Worm (Caenorhabditis elegans) whole organism, L4 larva: ENCODE measurements around the gene F16B4.2.

Experiments
- F44E2.7 ChIP-seq: fragments of 200-800 bp; sonication (Bioruptor generic); IDR thresholded peaks from 2 replicates; pipeline ENCODE4 v2.1.2; 2022; ENCODE audit warnings: missing genetic modification characterization, missing compliant biosample characterization
- R02D3.7 ChIP-seq: fragments of 150-350 bp; sonication (generic microtip); optimal IDR thresholded peaks from 3 replicates; lab custom pipeline; 2014; ENCODE audit warnings: missing biosample characterization, missing genetic modification characterization
- Y105C5A.15 ChIP-seq: fragments of 200-800 bp; sonication (Bioruptor generic); IDR thresholded peaks from 2 replicates; pipeline ENCODE4 v1.3.6; 2022; ENCODE audit warnings: missing genetic modification characterization, missing compliant biosample characterization
- Y48G9A.11 ChIP-seq: fragments of 200-800 bp; sonication (Bioruptor generic); IDR thresholded peaks from 2 replicates; pipeline ENCODE4 v1.3.6; 2022; ENCODE audit warnings: missing genetic modification reagents, missing genetic modification characterization, missing compliant biosample characterization
- Y5F2A.4 ChIP-seq: fragments of 200-800 bp; sonication (Bioruptor generic); optimal IDR thresholded peaks from 2 replicates; lab custom pipeline; 2018; ENCODE audit warnings: mild to moderate bottlenecking, missing genetic modification characterization, missing compliant biosample characterization
- aha-1 ChIP-seq: fragments of 150-350 bp; peaks from one replicate; lab custom pipeline; 2014; ENCODE audit warnings: missing biosample characterization, missing genetic modification characterization
- aly-2 ChIP-seq: sonication (generic microtip); optimal IDR thresholded peaks from 2 replicates; lab custom pipeline; 2018; ENCODE audit warnings: missing biosample characterization, missing genetic modification characterization
- ceh-44 ChIP-seq: fragments of 200-800 bp; sonication (Bioruptor generic); IDR thresholded peaks from 2 replicates; pipeline ENCODE4 v1.3.6; 2022; ENCODE audit warnings: missing genetic modification reagents, missing genetic modification characterization, missing compliant biosample characterization
- ceh-62 ChIP-seq: sonication (generic microtip); optimal IDR thresholded peaks from 2 replicates; lab custom pipeline; 2017; ENCODE audit warnings: missing biosample characterization, missing genetic modification characterization
- ctbp-1 ChIP-seq: fragments of 200-800 bp; sonication (Bioruptor generic); IDR thresholded peaks from 2 replicates; pipeline ENCODE4 v1.3.6; 2022; ENCODE audit warnings: missing genetic modification reagents, missing genetic modification characterization, missing compliant biosample characterization
- daf-12 ChIP-seq: fragments of 150-350 bp; optimal IDR thresholded peaks from 2 replicates; lab custom pipeline; 2014; ENCODE audit warnings: missing biosample characterization, missing genetic modification reagents, missing genetic modification characterization
- daf-16 ChIP-seq, 3 experiments: sonication (generic microtip); optimal IDR thresholded peaks; 2 replicates each; lab custom pipeline; 2016 to 2017; ENCODE audit warnings: missing genetic modification characterization in 3 of 3, missing genetic modification reagents in 3 of 3, mild to moderate bottlenecking in 2 of 3, missing compliant biosample characterization in 2 of 3, missing biosample characterization in 1 of 3, moderate library complexity in 1 of 3
- dmd-8 ChIP-seq: fragments of 200-800 bp; sonication (Bioruptor generic); IDR thresholded peaks from 2 replicates; pipeline ENCODE4 v1.3.6; 2022; ENCODE audit warnings: missing genetic modification characterization, missing compliant biosample characterization
- dpl-1 ChIP-seq: fragments of 150-350 bp; optimal IDR thresholded peaks from 2 replicates; lab custom pipeline; 2014; ENCODE audit warnings: missing biosample characterization, missing genetic modification reagents, missing genetic modification characterization
- egl-43 ChIP-seq: fragments of 200-800 bp; sonication (Bioruptor generic); IDR thresholded peaks from 2 replicates; pipeline ENCODE4 v1.3.6; 2022; ENCODE audit warnings: missing genetic modification reagents, missing genetic modification characterization, missing compliant biosample characterization
- hmg-1.1 ChIP-seq: fragments of 200-800 bp; sonication (Bioruptor generic); IDR thresholded peaks from 2 replicates; pipeline ENCODE4 v1.3.6; 2022; ENCODE audit warnings: missing genetic modification reagents, missing genetic modification characterization, missing compliant biosample characterization
- lir-3 ChIP-seq: sonication (generic microtip); optimal IDR thresholded peaks from 2 replicates; lab custom pipeline; 2016; ENCODE audit warnings: mild to moderate bottlenecking, missing genetic modification characterization, missing compliant biosample characterization
- madf-5 ChIP-seq, 2 experiments: fragments of 200-800 bp; sonication (Bioruptor generic); IDR thresholded peaks; 2 replicates each; pipeline ENCODE4 v1.3.6; 2022; ENCODE audit warnings: missing compliant biosample characterization in 2 of 2, missing genetic modification characterization in 2 of 2
- madf-9 ChIP-seq: fragments of 200-800 bp; sonication (Bioruptor generic); conservative IDR thresholded peaks from 2 replicates; pipeline ENCODE4 v1.3.6; 2022; ENCODE audit warnings: missing genetic modification reagents, missing genetic modification characterization, missing compliant biosample characterization
- mep-1 ChIP-seq: fragments of 150-350 bp; sonication (generic microtip); optimal IDR thresholded peaks from 3 replicates; lab custom pipeline; 2014; ENCODE audit warnings: missing biosample characterization, missing genetic modification characterization
- nhr-11 ChIP-seq: fragments of 150-350 bp; optimal IDR thresholded peaks from 2 replicates; lab custom pipeline; 2014; ENCODE audit warnings: missing biosample characterization, missing genetic modification characterization
- nhr-28 ChIP-seq: fragments of 150-350 bp; optimal IDR thresholded peaks from 2 replicates; lab custom pipeline; 2014; ENCODE audit warnings: missing biosample characterization, missing genetic modification characterization
- nhr-42 ChIP-seq: fragments of 200-800 bp; sonication (Bioruptor generic); IDR thresholded peaks from 2 replicates; pipeline ENCODE4 v1.3.6; 2022; ENCODE audit warnings: missing genetic modification characterization, missing compliant biosample characterization
- nhr-6 ChIP-seq: fragments of 150-350 bp; optimal IDR thresholded peaks from 2 replicates; lab custom pipeline; 2014; ENCODE audit warnings: missing biosample characterization, missing genetic modification characterization
- pqm-1 ChIP-seq: sonication (generic microtip); optimal IDR thresholded peaks from 2 replicates; lab custom pipeline; 2017; ENCODE audit warnings: missing biosample characterization, missing genetic modification characterization
- unc-39 ChIP-seq: sonication (generic microtip); optimal IDR thresholded peaks from 2 replicates; lab custom pipeline; 2017; ENCODE audit warnings: missing biosample characterization, missing genetic modification characterization
- unc-62 ChIP-seq, 3 experiments: fragments of 150-350 bp in 1 of 3; sonication (generic microtip); optimal IDR thresholded peaks in 2 of 3; peaks in 1 of 3; 1 replicate in 1 of 3; 2 replicates in 2 of 3; lab custom pipeline; 2014 to 2017; ENCODE audit warnings: missing biosample characterization in 3 of 3, missing genetic modification characterization in 3 of 3, missing genetic modification reagents in 3 of 3, missing genotype in 1 of 3
- zip-2 ChIP-seq: fragments of 150-350 bp; optimal IDR thresholded peaks from 2 replicates; lab custom pipeline; 2014; ENCODE audit warnings: missing biosample characterization, missing genetic modification characterization

F16B4.2 gene

ce11 chrV:1642199-1642598 is 41.4 kb downstream of the F16B4.2 start, which contains the start of gene Y46H3D.1:
Gene Y46H3D.1, plus strand, starts transcription at chrV:1642499.
- TF ChIP-seq madf-9 (GFP tag; lab: Robert Waterston, UW) (no peak), pqm-1 (tag; lab: Kevin White, UChicago) (no peak), hmg-1.1 (GFP tag; lab: Robert Waterston, UW) (no peak), daf-12 (tag; lab: Kevin White, UChicago) (no peak), Y48G9A.11 (no peak), nhr-42 (GFP tag; lab: Robert Waterston, UW) (no peak), zip-2 (tag; lab: Kevin White, UChicago) (no peak)

ce11 chrV:1642768-1643167 is 41.9 kb downstream of the F16B4.2 start:
- TF ChIP-seq mep-1 (tag; lab: Kevin White, UChicago) (no peak), dmd-8 (GFP tag; lab: Robert Waterston, UW) (0 out of 2 replicates have a peak, but pooled peaks have one; percentile 25), F44E2.7 (GFP tag; lab: Robert Waterston, UW) (peak; percentile 75; the same call in 1 of the 2 replicates)

DNA sequence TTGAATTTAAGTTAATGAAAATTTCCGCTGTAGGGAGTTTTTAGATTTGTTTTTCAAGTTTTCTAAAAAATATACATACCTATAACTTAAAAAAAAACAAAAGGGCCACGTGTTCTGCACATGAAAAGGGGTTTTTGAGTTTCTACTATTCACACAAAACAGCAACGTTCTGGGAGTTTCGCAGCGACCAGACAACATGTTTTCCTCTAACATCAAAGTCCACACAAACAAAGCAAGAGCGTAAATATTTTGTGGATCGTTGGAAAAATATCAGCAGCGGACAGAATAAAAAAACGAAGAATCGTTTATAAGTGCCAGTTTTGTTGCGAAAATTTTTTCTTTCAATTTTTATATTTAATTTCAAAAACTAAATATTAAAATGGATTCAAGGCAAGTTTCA is 43.0 kb downstream of the F16B4.2 start, which contains the start of gene alh-2:
Gene alh-2, plus strand, starts transcription at position 284 of the 400 bp plus-strand sequence.
- TF ChIP-seq dpl-1 (GFP tag; lab: Kevin White, UChicago) (no peak), daf-16 (GFP tag; optimal IDR thresholded peaks at IDR 0.05; lab: Kevin White, UChicago) (peak in 1 of 2 experiments; percentile 96), daf-16 (tag; optimal IDR thresholded peaks at IDR 0.05; lab: Kevin White, UChicago) (no peak)

- TF ChIP-seq madf-5 (GFP tag; IDR thresholded peaks at IDR 0.05; lab: Robert Waterston, UW) (no peak), aha-1 (peak; percentile 67)
- TF ChIP-seq, all 104 proteins: peak for 1
Observed at ce11 chrV:1648000-1648399, 47.2 kb downstream of the F16B4.2 start, which contains the start of gene irld-45. Gene irld-45, plus strand, starts transcription at chrV:1648300.

DNA sequence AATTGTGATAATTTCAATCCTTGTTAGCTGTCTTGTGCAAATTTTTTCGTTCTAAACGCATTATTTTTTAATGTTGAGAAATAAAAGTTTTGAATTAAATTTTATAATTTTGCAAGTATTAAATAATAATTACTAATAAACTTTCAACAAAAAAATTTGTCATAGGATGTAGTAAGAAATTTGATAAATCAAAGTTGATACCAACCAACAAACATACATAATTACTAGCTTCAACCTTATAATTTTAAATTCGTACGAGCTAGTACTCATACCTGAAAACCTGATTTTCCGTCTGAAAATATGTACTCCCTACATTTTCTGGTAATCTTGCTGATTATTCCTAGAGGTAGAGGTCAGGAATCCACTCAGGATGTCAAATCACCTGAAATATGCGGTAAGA is 50.2 kb downstream of the F16B4.2 start, which contains the start of gene irld-44:
Gene irld-44, plus strand, starts transcription at position 301 of the 400 bp plus-strand sequence.
- TF ChIP-seq Y5F2A.4 (GFP tag; lab: Kevin White, UChicago) (no peak), ceh-62 (no peak), R02D3.7 (no peak), lir-3 (no peak), unc-39 (tag; lab: Kevin White, UChicago) (no peak), nhr-11 (tag; lab: Kevin White, UChicago) (no peak), Y105C5A.15 (no peak), aly-2 (no peak), ceh-44 (no peak), ctbp-1 (GFP tag; lab: Robert Waterston, UW) (no peak), unc-62 (GFP tag; optimal IDR thresholded peaks at IDR 0.05 in 1 of 2; lab: Kevin White, UChicago) (no peak), unc-62 (tag; optimal IDR thresholded peaks at IDR 0.05; lab: Kevin White, UChicago) (no peak), nhr-6 (tag; lab: Kevin White, UChicago) (no peak), dmd-8 (GFP tag; lab: Robert Waterston, UW) (no peak), egl-43 (GFP tag; lab: Robert Waterston, UW) (no peak), nhr-28 (tag; lab: Kevin White, UChicago) (no peak)
- TF ChIP-seq, all 104 proteins: peak for 0
